Fruit fly (Drosophila melanogaster) whole organism, embryonic: Measurements from ENCODE around the gene CG12299.

ENCODE experiments used
- Ada2b ChIP-seq: fragments of 200-800 bp; sonication (Bioruptor generic); IDR thresholded peaks from 2 replicates; pipeline ENCODE4 v1.3.6; 2022; ENCODE audit warnings: missing biosample characterization, missing genetic modification characterization
- Asciz ChIP-seq: fragments of 200-800 bp; sonication (Bioruptor generic); optimal IDR thresholded peaks from 2 replicates; lab custom pipeline; 2017; ENCODE audit warnings: missing biosample characterization, mild to moderate bottlenecking, missing genetic modification characterization, missing genetic modification reagents
- CG10267 ChIP-seq: fragments of 200-800 bp; sonication (Bioruptor generic); optimal IDR thresholded peaks from 2 replicates; lab custom pipeline; 2018; ENCODE audit warnings: missing biosample characterization, mild to moderate bottlenecking, missing genetic modification characterization, moderate library complexity
- CG11504 ChIP-seq: fragments of 200-800 bp; sonication (Bioruptor generic); optimal IDR thresholded peaks from 3 replicates; lab custom pipeline; 2019; ENCODE audit warnings: missing biosample characterization, mild to moderate bottlenecking, missing genetic modification characterization, moderate library complexity
- CG12236 ChIP-seq: fragments of 200-800 bp; sonication (Bioruptor generic); optimal IDR thresholded peaks from 2 replicates; lab custom pipeline; 2016; ENCODE audit warnings: missing biosample characterization, missing genetic modification characterization
- CG14860 ChIP-seq: fragments of 200-800 bp; sonication (Bioruptor generic); IDR thresholded peaks from 3 replicates; pipeline ENCODE4 v1.3.6; 2022; ENCODE audit warnings: missing biosample characterization, missing genetic modification characterization; ENCODE audit not compliant: partially characterized antibody
- CG15011 ChIP-seq: fragments of 200-800 bp; sonication (Bioruptor generic); optimal IDR thresholded peaks from 3 replicates; lab custom pipeline; 2018; ENCODE audit warnings: missing biosample characterization, mild to moderate bottlenecking, missing genetic modification characterization
- CG1603 ChIP-seq: fragments of 200-800 bp; sonication (Bioruptor generic); optimal IDR thresholded peaks from 2 replicates; lab custom pipeline; 2019; ENCODE audit warnings: missing biosample characterization, mild to moderate bottlenecking, missing genetic modification characterization, moderate library complexity
- CG17359 ChIP-seq: fragments of 200-800 bp; sonication (Bioruptor generic); optimal IDR thresholded peaks from 3 replicates; lab custom pipeline; 2018; ENCODE audit warnings: missing biosample characterization, mild to moderate bottlenecking, missing genetic modification characterization, moderate library complexity
- CG17568 ChIP-seq: fragments of 200-800 bp; sonication (Bioruptor generic); optimal IDR thresholded peaks from 2 replicates; lab custom pipeline; 2018; ENCODE audit warnings: missing biosample characterization, mild to moderate bottlenecking, missing genetic modification characterization, moderate library complexity
- CG2129 ChIP-seq: fragments of 200-800 bp; sonication (Bioruptor generic); IDR thresholded peaks from 2 replicates; pipeline ENCODE4 v1.3.6; 2022; ENCODE audit warnings: missing biosample characterization, missing genetic modification characterization; ENCODE audit not compliant: partially characterized antibody
- CG3281 ChIP-seq: fragments of 200-800 bp; sonication (Bioruptor generic); optimal IDR thresholded peaks from 3 replicates; lab custom pipeline; 2017; ENCODE audit warnings: missing biosample characterization, mild to moderate bottlenecking, missing genetic modification characterization
- CG3838 ChIP-seq: fragments of 200-800 bp; sonication (Bioruptor generic); optimal IDR thresholded peaks from 3 replicates; lab custom pipeline; 2016; ENCODE audit warnings: missing biosample characterization, missing genetic modification characterization
- CG4282 ChIP-seq: fragments of 200-800 bp; sonication (Bioruptor generic); optimal IDR thresholded peaks from 2 replicates; lab custom pipeline; 2016; ENCODE audit warnings: missing biosample characterization, missing genetic modification characterization
- CG6854 ChIP-seq: fragments of 200-800 bp; sonication (Bioruptor generic); optimal IDR thresholded peaks from 3 replicates; lab custom pipeline; 2017; ENCODE audit warnings: missing biosample characterization, mild to moderate bottlenecking, missing genetic modification characterization
- CG7357 ChIP-seq: fragments of 200-800 bp; sonication (Bioruptor generic); IDR thresholded peaks from 3 replicates; pipeline ENCODE4 v1.3.6; 2022; ENCODE audit warnings: missing biosample characterization, missing genetic modification characterization
- CG7839 ChIP-seq: fragments of 200-800 bp; sonication (Bioruptor generic); optimal IDR thresholded peaks from 3 replicates; lab custom pipeline; 2018; ENCODE audit warnings: missing biosample characterization, mild to moderate bottlenecking, missing genetic modification characterization, moderate library complexity
- CG7987 ChIP-seq: fragments of 200-800 bp; sonication (Bioruptor generic); optimal IDR thresholded peaks from 2 replicates; lab custom pipeline; 2018; ENCODE audit warnings: missing biosample characterization, mild to moderate bottlenecking, missing genetic modification characterization, moderate library complexity
- CG8359 ChIP-seq: fragments of 200-800 bp; sonication (Bioruptor generic); optimal IDR thresholded peaks from 2 replicates; lab custom pipeline; 2017; ENCODE audit warnings: missing biosample characterization, mild to moderate bottlenecking, missing genetic modification characterization, borderline replicate concordance
- CG9437 ChIP-seq: fragments of 200-800 bp; sonication (Bioruptor generic); optimal IDR thresholded peaks from 2 replicates; lab custom pipeline; 2018; ENCODE audit warnings: missing biosample characterization, mild to moderate bottlenecking, missing genetic modification characterization
- CG9727 ChIP-seq: fragments of 200-800 bp; sonication (Bioruptor generic); optimal IDR thresholded peaks from 3 replicates; lab custom pipeline; 2017; ENCODE audit warnings: missing biosample characterization, mild to moderate bottlenecking, missing genetic modification characterization
- Dad ChIP-seq: fragments of 200-800 bp; sonication (Bioruptor generic); optimal IDR thresholded peaks from 3 replicates; lab custom pipeline; 2016; ENCODE audit warnings: missing biosample characterization, missing genetic modification characterization
- Dek ChIP-seq: fragments of 200-800 bp; sonication (Bioruptor generic); optimal IDR thresholded peaks from 3 replicates; lab custom pipeline; 2019; ENCODE audit warnings: missing biosample characterization, mild to moderate bottlenecking, missing genetic modification characterization, moderate library complexity
- Lhr ChIP-seq: fragments of 200-800 bp; sonication (Bioruptor generic); optimal IDR thresholded peaks from 3 replicates; lab custom pipeline; 2017; ENCODE audit warnings: mild to moderate bottlenecking, missing biosample characterization, missing genetic modification reagents, missing genetic modification characterization
- Myb ChIP-seq: fragments of 200-800 bp; sonication (Bioruptor generic); optimal IDR thresholded peaks from 2 replicates; lab custom pipeline; 2016; ENCODE audit warnings: missing biosample characterization, missing genetic modification characterization
- NK7.1 ChIP-seq: fragments of 200-800 bp; sonication (Bioruptor generic); optimal IDR thresholded peaks from 3 replicates; lab custom pipeline; 2016; ENCODE audit warnings: missing biosample characterization, missing genetic modification characterization
- PHDP ChIP-seq: fragments of 200-800 bp; sonication (Bioruptor generic); optimal IDR thresholded peaks from 3 replicates; lab custom pipeline; 2018; ENCODE audit warnings: missing biosample characterization, mild to moderate bottlenecking, missing genetic modification characterization, moderate library complexity
- Rx ChIP-seq: fragments of 200-800 bp; sonication (Bioruptor generic); IDR thresholded peaks from 2 replicates; pipeline ENCODE4 v1.3.6; 2022; ENCODE audit warnings: missing biosample characterization, missing genetic modification characterization
- Taf1 ChIP-seq: fragments of 200-800 bp; sonication (Bioruptor generic); IDR thresholded peaks from 2 replicates; pipeline ENCODE4 v1.3.6; 2022; ENCODE audit warnings: missing biosample characterization, missing genetic modification characterization
- al ChIP-seq: fragments of 200-800 bp; sonication (Bioruptor generic); IDR thresholded peaks from 2 replicates; pipeline ENCODE4 v1.3.6; 2022; ENCODE audit warnings: missing biosample characterization, missing genetic modification characterization
- amos ChIP-seq: fragments of 200-800 bp; sonication (Bioruptor generic); IDR thresholded peaks from 2 replicates; pipeline ENCODE4 v1.3.6; 2022; ENCODE audit warnings: missing biosample characterization, missing genetic modification characterization; ENCODE audit not compliant: partially characterized antibody
- bab2 ChIP-seq: fragments of 200-800 bp; sonication (Bioruptor generic); optimal IDR thresholded peaks from 2 replicates; lab custom pipeline; 2016; ENCODE audit warnings: missing biosample characterization, missing genetic modification characterization
- cas ChIP-seq: fragments of 200-800 bp; sonication (Bioruptor generic); IDR thresholded peaks from 2 replicates; pipeline ENCODE4 v1.3.6; 2022; ENCODE audit warnings: missing biosample characterization, missing genetic modification characterization
- danr ChIP-seq: fragments of 200-800 bp; sonication (Bioruptor generic); IDR thresholded peaks from 2 replicates; pipeline ENCODE4 v1.3.6; 2022; ENCODE audit warnings: missing biosample characterization, missing genetic modification characterization
- dimm ChIP-seq: fragments of 200-800 bp; sonication (Bioruptor generic); IDR thresholded peaks from 2 replicates; pipeline ENCODE4 v1.3.6; 2022; ENCODE audit warnings: missing biosample characterization, missing genetic modification characterization
- gcm2 ChIP-seq: fragments of 200-800 bp; sonication (Bioruptor generic); optimal IDR thresholded peaks from 2 replicates; lab custom pipeline; 2016; ENCODE audit warnings: missing biosample characterization, missing genetic modification characterization
- grau ChIP-seq: fragments of 200-800 bp; optimal IDR thresholded peaks from 3 replicates; lab custom pipeline; 2019; ENCODE audit warnings: missing biosample characterization, mild to moderate bottlenecking, missing genetic modification characterization, moderate library complexity
- h ChIP-seq: fragments of >200 bp; optimal IDR thresholded peaks from 2 replicates; lab custom pipeline; 2017
- inv ChIP-seq: fragments of 200-800 bp; sonication (Bioruptor generic); IDR thresholded peaks from 2 replicates; pipeline ENCODE4 v1.3.6; 2022; ENCODE audit warnings: missing biosample characterization, missing genetic modification characterization; ENCODE audit not compliant: partially characterized antibody
- kah ChIP-seq: fragments of 200-800 bp; sonication (Bioruptor generic); optimal IDR thresholded peaks from 2 replicates; lab custom pipeline; 2018; ENCODE audit warnings: missing biosample characterization, mild to moderate bottlenecking, missing genetic modification characterization
- lov ChIP-seq, 2 experiments: fragments of 200-800 bp in 1 of 2; fragments of >200 bp in 1 of 2; sonication (Bioruptor generic) in 1 of 2; IDR thresholded peaks in 1 of 2; optimal IDR thresholded peaks in 1 of 2; 2 replicates in 1 of 2; 3 replicates in 1 of 2; pipeline versions ENCODE4 v1.3.6 to Lab custom; 2017 to 2022; ENCODE audit warnings: missing biosample characterization in 1 of 2, missing genetic modification characterization in 1 of 2
- maf-S ChIP-seq: fragments of 200-800 bp; sonication (Bioruptor generic); optimal IDR thresholded peaks from 2 replicates; lab custom pipeline; 2016; ENCODE audit warnings: missing biosample characterization, missing genetic modification characterization
- mam ChIP-seq: fragments of 200-800 bp; sonication (Bioruptor generic); optimal IDR thresholded peaks from 3 replicates; lab custom pipeline; 2016; ENCODE audit warnings: missing biosample characterization, missing genetic modification characterization
- nom ChIP-seq: fragments of 200-800 bp; sonication (Bioruptor generic); optimal IDR thresholded peaks from 2 replicates; lab custom pipeline; 2017; ENCODE audit warnings: missing biosample characterization, missing genetic modification characterization, mild to moderate bottlenecking, moderate library complexity, missing genetic modification reagents
- pan ChIP-seq, 4 experiments: fragments of >200 bp in 3 of 4; fragments of 200-800 bp in 1 of 4; sonication (Bioruptor generic) in 1 of 4; optimal IDR thresholded peaks in 3 of 4; IDR thresholded peaks in 1 of 4; 2 replicates each; pipeline versions ENCODE4 v1.3.6 to Lab custom; 2017 to 2022; ENCODE audit warnings: missing biosample characterization in 2 of 4, missing genetic modification characterization in 2 of 4, mixed read lengths in 1 of 4
- phol ChIP-seq: fragments of 200-800 bp; sonication (Bioruptor generic); optimal IDR thresholded peaks from 3 replicates; lab custom pipeline; 2018; ENCODE audit warnings: missing biosample characterization, mild to moderate bottlenecking, missing genetic modification characterization, moderate library complexity
- sqz ChIP-seq: fragments of 200-800 bp; sonication (Bioruptor generic); optimal IDR thresholded peaks from 3 replicates; lab custom pipeline; 2018; ENCODE audit warnings: missing biosample characterization, mild to moderate bottlenecking, missing genetic modification characterization
- tgo ChIP-seq: fragments of 200-800 bp; sonication (Bioruptor generic); IDR thresholded peaks from 3 replicates; pipeline ENCODE4 v1.3.6; 2022; ENCODE audit warnings: missing biosample characterization, missing genetic modification characterization
- toy ChIP-seq: fragments of 200-800 bp; sonication (Bioruptor generic); IDR thresholded peaks from 2 replicates; pipeline ENCODE4 v1.3.6; 2022; ENCODE audit warnings: missing biosample characterization, missing genetic modification characterization
- zen ChIP-seq: fragments of 200-800 bp; sonication (Bioruptor generic); optimal IDR thresholded peaks from 3 replicates; lab custom pipeline; 2018; ENCODE audit warnings: missing biosample characterization, mild to moderate bottlenecking, missing genetic modification characterization, moderate library complexity

The CG12299 gene

DNA sequence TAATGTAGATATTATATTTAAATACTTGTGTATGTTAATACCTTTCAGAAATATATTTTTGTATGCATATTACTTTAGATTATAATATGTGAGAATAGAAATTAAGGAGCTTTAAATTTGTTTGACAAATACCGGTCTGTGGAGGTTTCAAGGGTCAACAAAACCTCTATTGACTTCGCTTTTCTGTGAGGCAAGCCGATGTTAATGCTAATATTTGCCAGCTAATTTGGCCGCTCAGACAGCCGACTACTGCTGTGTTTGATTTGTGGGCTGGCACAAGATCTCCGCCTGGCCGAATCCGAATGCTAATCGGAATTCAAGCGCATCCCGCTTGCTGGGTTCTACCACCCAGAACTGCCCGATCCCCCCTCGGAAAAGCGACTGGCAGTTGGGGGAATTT, 17.5 kb downstream of the CG12299 start (continued):
- TF ChIP-seq kah (GFP tag; lab: Kevin White, UChicago) (no peak), CG9437 (GFP tag; lab: Kevin White, UChicago) (no peak), CG11504 (peak; percentile 16), CG7987 (GFP tag; lab: Kevin White, UChicago) (no peak), zen (tag; lab: Kevin White, UChicago) (no peak), CG15011 (GFP tag; lab: Kevin White, UChicago) (no peak), CG4282 (GFP tag; lab: Kevin White, UChicago) (no peak), CG3838 (no peak), Lhr (GFP tag; lab: Kevin White, UChicago) (no peak), nom (GFP tag; lab: Kevin White, UChicago) (no peak), sqz (GFP tag; lab: Kevin White, UChicago) (no peak), toy (GFP tag; lab: Robert Waterston, UW) (no peak), CG7357 (GFP tag; lab: Robert Waterston, UW) (no peak), CG17568 (peak; percentile 31), mam (GFP tag; lab: Kevin White, UChicago) (no peak), al (GFP tag; lab: Robert Waterston, UW) (no peak), phol (tag; lab: Kevin White, UChicago) (no peak), maf-S (GFP tag; lab: Kevin White, UChicago) (no peak), CG9727 (no peak), pan (optimal IDR thresholded peaks at IDR 0.05; lab: Kevin White, UChicago) (no peak), pan (GFP tag; optimal IDR thresholded peaks at IDR 0.05 in 1 of 2, IDR thresholded peaks at IDR 0.05 in 1 of 2) (peak in 1 of 2 experiments; percentile 27), tgo (GFP tag; lab: Robert Waterston, UW) (peak; percentile 23; the same call in 1 of the 3 replicates), h (lab: Kevin White, UChicago) (no peak), CG17359 (tag; lab: Kevin White, UChicago) (no peak), CG14860 (GFP tag; lab: Robert Waterston, UW) (no peak), cas (GFP tag; lab: Robert Waterston, UW) (no peak), CG12236 (GFP tag; lab: Kevin White, UChicago) (no peak), Dek (no peak), CG8359 (GFP tag; lab: Kevin White, UChicago) (no peak), danr (GFP tag; lab: Robert Waterston, UW) (no peak), Rx (no peak; the same call in 1 of the 2 replicates), CG10267 (tag; lab: Kevin White, UChicago) (no peak), grau (tag; lab: Kevin White, UChicago) (no peak), Asciz (GFP tag; lab: Kevin White, UChicago) (no peak), lov (optimal IDR thresholded peaks at IDR 0.05; lab: Kevin White, UChicago) (no peak), lov (GFP tag; IDR thresholded peaks at IDR 0.05; lab: Robert Waterston, UW) (no peak), NK7.1 (no peak), Ada2b (GFP tag; lab: Robert Waterston, UW) (no peak), dimm (GFP tag; lab: Robert Waterston, UW) (no peak), bab2 (GFP tag; lab: Kevin White, UChicago) (peak; percentile 32), Myb (GFP tag; lab: Kevin White, UChicago) (no peak), PHDP (tag; lab: Kevin White, UChicago) (peak; percentile 47), amos (GFP tag; lab: Robert Waterston, UW) (no peak), Dad (GFP tag; lab: Kevin White, UChicago) (no peak), CG2129 (GFP tag; lab: Robert Waterston, UW) (no peak), inv (GFP tag; lab: Robert Waterston, UW) (no peak), CG6854 (GFP tag; lab: Kevin White, UChicago) (no peak), gcm2 (no peak), Taf1 (GFP tag; lab: Robert Waterston, UW) (no peak), CG7839 (peak; percentile 7), CG3281 (GFP tag; lab: Kevin White, UChicago) (peak; percentile 25), CG1603 (peak; percentile 30)
